Worm (Caenorhabditis elegans) whole organism, late embryonic: ENCODE results near the gene ist-1.

Experiments used
- K02D7.2 ChIP-seq: sonication (generic microtip); optimal IDR thresholded peaks from 2 replicates; lab custom pipeline; 2017; ENCODE audit warnings: mild to moderate bottlenecking, missing genetic modification characterization, missing compliant biosample characterization
- fkh-6 ChIP-seq: sonication (generic microtip); optimal IDR thresholded peaks from 2 replicates; lab custom pipeline; 2016; ENCODE audit warnings: missing genetic modification characterization, missing compliant biosample characterization
- hlh-8 ChIP-seq: sonication (generic microtip); optimal IDR thresholded peaks from 2 replicates; lab custom pipeline; 2016; ENCODE audit warnings: missing genotype, missing genetic modification characterization, missing compliant biosample characterization

DNA sequence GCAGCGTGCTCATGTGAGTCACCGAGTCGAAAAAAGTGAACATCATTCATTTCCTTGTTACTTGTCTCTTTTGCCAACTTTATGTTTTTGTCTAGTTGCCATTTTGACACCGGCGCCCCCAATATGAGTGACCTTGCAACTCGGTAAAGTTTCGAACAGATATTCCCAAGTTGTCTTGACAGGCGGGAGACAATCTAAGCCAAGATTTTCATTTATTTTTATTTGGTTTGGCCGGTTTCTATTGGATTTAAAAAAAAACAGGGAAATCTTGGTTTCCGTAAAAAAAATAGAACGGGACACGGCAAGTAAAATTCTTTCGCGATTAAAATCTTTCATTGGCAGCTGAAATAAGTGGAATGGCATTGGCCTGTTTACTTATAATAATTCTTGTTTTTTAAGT lies 4.8 kb downstream of the ist-1 start:
- no peak for TF ChIP-seq hlh-8 (tag; lab: Kevin White, UChicago)
- TF ChIP-seq K02D7.2 (tag; lab: Kevin White, UChicago), result no peak
- no peak for TF ChIP-seq fkh-6 (tag; lab: Kevin White, UChicago)
